Worm (Caenorhabditis elegans) whole organism, young adult: ENCODE results near the gene gln-5.
A peak's percentile ranks its signal among the peaks of the same experiment; 100 is the strongest.

ENCODE experiments used
- B0035.1 ChIP-seq: sonication (generic microtip); optimal IDR thresholded peaks from 2 replicates; lab custom pipeline; 2016; ENCODE audit warnings: missing genetic modification characterization, mild to moderate bottlenecking, missing compliant biosample characterization, missing genotype, missing genetic modification reagents
- B0261.1 ChIP-seq: sonication (generic microtip); optimal IDR thresholded peaks from 2 replicates; lab custom pipeline; 2016; ENCODE audit warnings: mild to moderate bottlenecking, missing genetic modification characterization, moderate library complexity, missing compliant biosample characterization
- C17E4.6 ChIP-seq: fragments of 200-800 bp; sonication (Bioruptor generic); IDR thresholded peaks from 2 replicates; pipeline ENCODE4 v1.3.6; 2022; ENCODE audit warnings: missing genetic modification reagents, missing genetic modification characterization, missing compliant biosample characterization
- F33H1.4 ChIP-seq: fragments of 200-800 bp; sonication (Bioruptor generic); IDR thresholded peaks from 2 replicates; pipeline ENCODE4 v1.3.6; 2022; ENCODE audit warnings: missing genetic modification reagents, missing genetic modification characterization, missing compliant biosample characterization
- F39B2.1 ChIP-seq: fragments of 200-800 bp; sonication (Bioruptor generic); IDR thresholded peaks from 2 replicates; pipeline ENCODE4 v1.3.6; 2022; ENCODE audit warnings: missing genetic modification reagents, missing genetic modification characterization, missing compliant biosample characterization
- K12H6.12 ChIP-seq: fragments of 200-800 bp; sonication (Bioruptor generic); optimal IDR thresholded peaks from 2 replicates; lab custom pipeline; 2018; ENCODE audit warnings: mild to moderate bottlenecking, missing genetic modification characterization, missing compliant biosample characterization
- T26A5.8 ChIP-seq: sonication (generic microtip); optimal IDR thresholded peaks from 2 replicates; lab custom pipeline; 2016; ENCODE audit warnings: missing genetic modification characterization, missing compliant biosample characterization
- akir-1 ChIP-seq: fragments of 200-800 bp; sonication (Bioruptor generic); optimal IDR thresholded peaks from 2 replicates; lab custom pipeline; 2018; ENCODE audit warnings: mild to moderate bottlenecking, missing genetic modification characterization, moderate library complexity, missing compliant biosample characterization
- ama-1 ChIP-seq, 3 experiments: fragments of 150-350 bp in 1 of 3; sonication (generic microtip) in 2 of 3; optimal IDR thresholded peaks; 2 replicates each; lab custom pipeline; 2014 to 2018; ENCODE audit warnings: missing biosample characterization in 2 of 3, missing genetic modification characterization in 2 of 3, missing genetic modification reagents in 2 of 3
- attf-3 ChIP-seq: fragments of 200-800 bp; sonication (Bioruptor generic); conservative IDR thresholded peaks from 2 replicates; pipeline ENCODE4 v1.3.6; 2022; ENCODE audit warnings: missing genetic modification reagents, missing genetic modification characterization, missing compliant biosample characterization
- attf-5 ChIP-seq: fragments of 200-800 bp; sonication (Bioruptor generic); optimal IDR thresholded peaks from 2 replicates; lab custom pipeline; 2018; ENCODE audit warnings: mild to moderate bottlenecking, missing genetic modification characterization, missing compliant biosample characterization
- attf-6 ChIP-seq: fragments of 200-800 bp; sonication (Bioruptor generic); IDR thresholded peaks from 2 replicates; pipeline ENCODE4 v1.3.6; 2022; ENCODE audit warnings: missing genetic modification reagents, missing genetic modification characterization, missing compliant biosample characterization
- bed-1 ChIP-seq: fragments of 200-800 bp; sonication (Bioruptor generic); IDR thresholded peaks from 2 replicates; pipeline ENCODE4 v1.3.6; 2022; ENCODE audit warnings: missing genetic modification reagents, missing genetic modification characterization, missing compliant biosample characterization
- ceh-100 ChIP-seq: fragments of 200-800 bp; sonication (Bioruptor generic); IDR thresholded peaks from 2 replicates; pipeline ENCODE4 v1.3.6; 2022; ENCODE audit warnings: missing genetic modification reagents, missing genetic modification characterization, missing compliant biosample characterization
- ceh-58 ChIP-seq: fragments of 200-800 bp; sonication (Bioruptor generic); IDR thresholded peaks from 2 replicates; pipeline ENCODE4 v1.3.6; 2022; ENCODE audit warnings: missing genetic modification characterization, missing compliant biosample characterization
- chd-7 ChIP-seq: sonication (generic microtip); optimal IDR thresholded peaks from 2 replicates; lab custom pipeline; 2016; ENCODE audit warnings: mild to moderate bottlenecking, missing genetic modification characterization, moderate library complexity, missing compliant biosample characterization
- dox-1 ChIP-seq: fragments of 200-800 bp; sonication (Bioruptor generic); IDR thresholded peaks from 2 replicates; pipeline ENCODE4 v1.3.6; 2022; ENCODE audit warnings: missing genetic modification reagents, missing genetic modification characterization, missing compliant biosample characterization
- dpff-1 ChIP-seq: sonication (generic microtip); optimal IDR thresholded peaks from 2 replicates; lab custom pipeline; 2017; ENCODE audit warnings: mild to moderate bottlenecking, missing genetic modification characterization, missing compliant biosample characterization
- egl-18 ChIP-seq: fragments of 200-800 bp; sonication (Bioruptor generic); IDR thresholded peaks from 2 replicates; pipeline ENCODE4 v1.3.6; 2022; ENCODE audit warnings: missing genetic modification reagents, missing genetic modification characterization, missing compliant biosample characterization
- egl-44 ChIP-seq: fragments of 200-800 bp; sonication (Bioruptor generic); IDR thresholded peaks from 2 replicates; pipeline ENCODE4 v1.3.6; 2022; ENCODE audit warnings: missing genetic modification reagents, missing genetic modification characterization, missing compliant biosample characterization
- ekl-4 ChIP-seq: fragments of 200-800 bp; sonication (Bioruptor generic); IDR thresholded peaks from 2 replicates; pipeline ENCODE4 v1.3.6; 2022; ENCODE audit warnings: missing genetic modification reagents, missing genetic modification characterization, missing compliant biosample characterization
- him-1 ChIP-seq: sonication (generic microtip); optimal IDR thresholded peaks from 2 replicates; lab custom pipeline; 2016; ENCODE audit warnings: missing genotype, missing genetic modification reagents, missing genetic modification characterization, missing compliant biosample characterization
- hlh-12 ChIP-seq: sonication (generic microtip); optimal IDR thresholded peaks from 2 replicates; lab custom pipeline; 2016; ENCODE audit warnings: missing genetic modification characterization, missing compliant biosample characterization
- hlh-26 ChIP-seq: fragments of 200-800 bp; sonication (Bioruptor generic); conservative IDR thresholded peaks from 2 replicates; pipeline ENCODE4 v1.3.6; 2022; ENCODE audit warnings: missing genetic modification reagents, missing genetic modification characterization, missing compliant biosample characterization
- hsf-1 ChIP-seq: fragments of 200-800 bp; sonication (Bioruptor generic); IDR thresholded peaks from 2 replicates; pipeline ENCODE4 v1.3.6; 2022; ENCODE audit warnings: missing genetic modification reagents, missing genetic modification characterization, missing compliant biosample characterization
- lir-1 ChIP-seq: fragments of 200-800 bp; sonication (Bioruptor generic); conservative IDR thresholded peaks from 2 replicates; pipeline ENCODE4 v1.3.6; 2022; ENCODE audit warnings: missing genetic modification reagents, missing genetic modification characterization, missing compliant biosample characterization
- lsy-27 ChIP-seq: sonication (generic microtip); optimal IDR thresholded peaks from 2 replicates; lab custom pipeline; 2017; ENCODE audit warnings: missing genetic modification characterization, mild to moderate bottlenecking, missing compliant biosample characterization, antibody characterized with exemption, missing genotype, borderline replicate concordance; ENCODE audit not compliant: insufficient read depth
- madf-10 ChIP-seq: sonication (generic microtip); optimal IDR thresholded peaks from 2 replicates; lab custom pipeline; 2016; ENCODE audit warnings: mild to moderate bottlenecking, missing genetic modification characterization, missing compliant biosample characterization
- madf-3 ChIP-seq: fragments of 200-800 bp; sonication (Bioruptor generic); IDR thresholded peaks from 2 replicates; pipeline ENCODE4 v1.3.6; 2022; ENCODE audit warnings: missing genetic modification reagents, missing genetic modification characterization, missing compliant biosample characterization
- mxl-1 ChIP-seq: sonication (generic microtip); optimal IDR thresholded peaks from 2 replicates; lab custom pipeline; 2016; ENCODE audit warnings: missing genetic modification characterization, missing compliant biosample characterization
- nfya-2 ChIP-seq: fragments of 200-800 bp; sonication (Bioruptor generic); IDR thresholded peaks from 2 replicates; pipeline ENCODE4 v1.3.6; 2022; ENCODE audit warnings: missing genetic modification reagents, missing genetic modification characterization, missing compliant biosample characterization
- nfyb-1 ChIP-seq: fragments of 200-800 bp; sonication (Bioruptor generic); IDR thresholded peaks from 2 replicates; pipeline ENCODE4 v1.3.6; 2022; ENCODE audit warnings: missing genetic modification reagents, missing genetic modification characterization, missing compliant biosample characterization
- nhr-179 ChIP-seq: sonication (generic microtip); optimal IDR thresholded peaks from 2 replicates; lab custom pipeline; 2016; ENCODE audit warnings: mild to moderate bottlenecking, missing genetic modification characterization, missing compliant biosample characterization
- nhr-27 ChIP-seq: fragments of 200-800 bp; sonication (Bioruptor generic); optimal IDR thresholded peaks from 2 replicates; lab custom pipeline; 2018; ENCODE audit warnings: mild to moderate bottlenecking, missing genetic modification characterization, moderate library complexity, missing compliant biosample characterization
- nhr-90 ChIP-seq: sonication (generic microtip); optimal IDR thresholded peaks from 2 replicates; lab custom pipeline; 2016; ENCODE audit warnings: missing genotype, mild to moderate bottlenecking, missing genetic modification characterization, missing compliant biosample characterization
- rcor-1 ChIP-seq: fragments of 200-800 bp; sonication (Bioruptor generic); IDR thresholded peaks from 2 replicates; pipeline ENCODE4 v1.3.6; 2022; ENCODE audit warnings: missing genetic modification reagents, missing genetic modification characterization, missing compliant biosample characterization
- rpc-1 ChIP-seq, 2 experiments: fragments of 150-350 bp in 1 of 2; sonication (generic microtip) in 1 of 2; optimal IDR thresholded peaks; 2 replicates each; lab custom pipeline; 2014 to 2018; ENCODE audit warnings: missing biosample characterization in 1 of 2, missing genetic modification characterization in 1 of 2, missing genetic modification reagents in 1 of 2, missing genotype in 1 of 2
- snpc-1.1 ChIP-seq: sonication (generic microtip); optimal IDR thresholded peaks from 2 replicates; lab custom pipeline; 2017; ENCODE audit warnings: missing genetic modification characterization, mild to moderate bottlenecking, missing compliant biosample characterization, antibody characterized with exemption, moderate library complexity, missing genotype, missing genetic modification reagents; ENCODE audit not compliant: insufficient read depth
- snpc-1.3 ChIP-seq: sonication (generic microtip); optimal IDR thresholded peaks from 2 replicates; lab custom pipeline; 2017; ENCODE audit warnings: missing genetic modification characterization, mild to moderate bottlenecking, missing compliant biosample characterization, antibody characterized with exemption, moderate library complexity, missing genotype, missing genetic modification reagents; ENCODE audit not compliant: insufficient read depth
- somi-1 ChIP-seq: fragments of 200-800 bp; sonication (Bioruptor generic); optimal IDR thresholded peaks from 2 replicates; lab custom pipeline; 2018; ENCODE audit warnings: mild to moderate bottlenecking, missing genetic modification characterization, missing compliant biosample characterization
- tbp1 ChIP-seq: fragments of 200-800 bp; sonication (Bioruptor generic); optimal IDR thresholded peaks from 2 replicates; lab custom pipeline; 2018; ENCODE audit warnings: mild to moderate bottlenecking, missing genetic modification characterization, missing compliant biosample characterization
- unc-130 ChIP-seq: sonication (generic microtip); optimal IDR thresholded peaks from 2 replicates; lab custom pipeline; 2016; ENCODE audit warnings: missing genetic modification reagents, missing genetic modification characterization, missing compliant biosample characterization
- unc-62 ChIP-seq: fragments of 150-350 bp; optimal IDR thresholded peaks from 2 replicates; lab custom pipeline; 2014; ENCODE audit warnings: missing biosample characterization, missing genetic modification reagents, missing genetic modification characterization
- xnd-1 ChIP-seq: sonication (generic microtip); optimal IDR thresholded peaks from 2 replicates; lab custom pipeline; 2016; ENCODE audit warnings: missing genotype, missing genetic modification reagents, missing genetic modification characterization, missing compliant biosample characterization
- zim-3 ChIP-seq: sonication (generic microtip); optimal IDR thresholded peaks from 2 replicates; lab custom pipeline; 2017; ENCODE audit warnings: mild to moderate bottlenecking, missing genetic modification characterization, moderate library complexity, missing compliant biosample characterization
- ztf-25 ChIP-seq: fragments of 200-800 bp; sonication (Bioruptor generic); IDR thresholded peaks from 2 replicates; pipeline ENCODE4 v1.3.6; 2022; ENCODE audit warnings: missing genetic modification reagents, missing genetic modification characterization, missing compliant biosample characterization
- ztf-26 ChIP-seq: sonication (generic microtip); optimal IDR thresholded peaks from 2 replicates; lab custom pipeline; 2017; ENCODE audit warnings: missing genetic modification characterization, missing compliant biosample characterization
- ztf-6 ChIP-seq: fragments of 200-800 bp; sonication (Bioruptor generic); IDR thresholded peaks from 2 replicates; pipeline ENCODE4 v1.3.6; 2022; ENCODE audit warnings: missing genetic modification reagents, missing genetic modification characterization, missing compliant biosample characterization

The gln-5 gene

ce11 chrIV:17249691-17250181, 23.7 kb downstream of the gln-5 start, which contains the start of gene eelo-2 (continued):
- TF ChIP-seq lsy-27 (tag; lab: Kevin White, UChicago): peak; percentile 15
- TF ChIP-seq rpc-1 (optimal IDR thresholded peaks at IDR 0.05; lab: Kevin White, UChicago): no peak
- no peak for TF ChIP-seq rpc-1 (tag; optimal IDR thresholded peaks at IDR 0.05; lab: Kevin White, UChicago)
- peak; percentile 97 for TF ChIP-seq ekl-4 (GFP tag; lab: Robert Waterston, UW)
- peak; percentile 57 for TF ChIP-seq nhr-90 (tag; lab: Kevin White, UChicago)
- TF ChIP-seq mxl-1 (tag; lab: Kevin White, UChicago): no peak
- peak; percentile 93 for TF ChIP-seq snpc-1.3
- TF ChIP-seq xnd-1 (tag; lab: Kevin White, UChicago): peak; percentile 65
- TF ChIP-seq attf-3 (GFP tag; lab: Robert Waterston, UW): peak; percentile 63
- peak; percentile 81 for TF ChIP-seq tbp1 (GFP tag; lab: Kevin White, UChicago)
- TF ChIP-seq attf-6: peak; percentile 98
- peak; percentile 80 for TF ChIP-seq F33H1.4 (GFP tag; lab: Robert Waterston, UW)
- TF ChIP-seq ceh-58 (GFP tag; lab: Robert Waterston, UW): no peak
- peak; percentile 99 for TF ChIP-seq attf-5
- peak; percentile 34 for TF ChIP-seq B0261.1
- peak; percentile 86 for TF ChIP-seq chd-7 (tag; lab: Kevin White, UChicago)
- TF ChIP-seq lir-1: peak; percentile 95
- TF ChIP-seq ztf-6 (GFP tag; lab: Robert Waterston, UW): peak; percentile 87
- peak; percentile 93 for TF ChIP-seq hsf-1
- TF ChIP-seq ama-1 (optimal IDR thresholded peaks at IDR 0.05; lab: Kevin White, UChicago): no peak
- TF ChIP-seq ama-1 (GFP tag; optimal IDR thresholded peaks at IDR 0.05; lab: Kevin White, UChicago): no peak
- TF ChIP-seq zim-3 (tag; lab: Kevin White, UChicago): peak; percentile 85
- TF ChIP-seq nhr-27: no peak
- peak; percentile 95 for TF ChIP-seq egl-18 (GFP tag; lab: Robert Waterston, UW)
- peak; percentile 99 for TF ChIP-seq dox-1
- TF ChIP-seq nfyb-1 (GFP tag; lab: Robert Waterston, UW): peak; percentile 98
- peak; percentile 91 for TF ChIP-seq ceh-100 (GFP tag; lab: Robert Waterston, UW)
- no peak for TF ChIP-seq dpff-1 (tag; lab: Kevin White, UChicago)
- peak; percentile 93 for TF ChIP-seq K12H6.12
- TF ChIP-seq bed-1 (GFP tag; lab: Robert Waterston, UW): no peak
- peak; percentile 92 for TF ChIP-seq somi-1 (GFP tag; lab: Kevin White, UChicago)
- TF ChIP-seq unc-62 (GFP tag; lab: Kevin White, UChicago): peak; percentile 60
- no peak for TF ChIP-seq ztf-25 (GFP tag; lab: Robert Waterston, UW)
- no peak for TF ChIP-seq T26A5.8
- peak; percentile 96 for TF ChIP-seq C17E4.6
- TF ChIP-seq madf-3 (GFP tag; lab: Robert Waterston, UW): peak; percentile 98
- TF ChIP-seq F39B2.1 (GFP tag; lab: Robert Waterston, UW): peak; percentile 86
- TF ChIP-seq unc-130: peak; percentile 81
- TF ChIP-seq nfya-2 (GFP tag; lab: Robert Waterston, UW): no peak
- TF ChIP-seq madf-10 (tag; lab: Kevin White, UChicago): peak; percentile 92
- peak; percentile 98 for TF ChIP-seq rcor-1 (GFP tag; lab: Robert Waterston, UW)
- peak; percentile 88 for TF ChIP-seq egl-44
- no peak for TF ChIP-seq hlh-12 (tag; lab: Kevin White, UChicago)
- TF ChIP-seq B0035.1 (tag; lab: Kevin White, UChicago): peak; percentile 69
- TF ChIP-seq snpc-1.1: peak; percentile 46
- TF ChIP-seq ztf-26 (tag; lab: Kevin White, UChicago): peak; percentile 96
- peak; percentile 78 for TF ChIP-seq akir-1 (GFP tag; lab: Kevin White, UChicago)
- no peak for TF ChIP-seq hlh-26 (GFP tag; lab: Robert Waterston, UW)
- no peak for TF ChIP-seq nhr-179 (tag; lab: Kevin White, UChicago)
- TF ChIP-seq him-1 (tag; lab: Kevin White, UChicago): peak; percentile 73
